Worm (Caenorhabditis elegans): ENCODE measurements around the gene gldi-3.

gldi-3 gene

ce11 chrII:9283668-9284357 is 3.9 kb upstream of the gldi-3 start (continued):
- no peak for TF ChIP-seq lin-35 (GFP tag; optimal IDR thresholded peaks at IDR 0.05)
- 0 out of 2 replicates have a peak, but pooled peaks have one; percentile 34 for TF ChIP-seq Y56A3A.18 (GFP tag; IDR thresholded peaks at IDR 0.05)
- TF ChIP-seq ztf-6 (GFP tag; IDR thresholded peaks at IDR 0.05), result no peak
- no peak for TF ChIP-seq K12H6.12 (tag; optimal IDR thresholded peaks at IDR 0.05)
- no peak for TF ChIP-seq attf-3 (GFP tag; conservative IDR thresholded peaks at IDR 0.05)
- TF ChIP-seq egrh-3 (GFP tag; IDR thresholded peaks at IDR 0.05), result no peak
- peak; percentile 42 for TF ChIP-seq ama-1 (optimal IDR thresholded peaks at IDR 0.05)
- TF ChIP-seq ama-1 (GFP tag; optimal IDR thresholded peaks at IDR 0.05), result no peak
- TF ChIP-seq madf-3 (GFP tag; IDR thresholded peaks at IDR 0.05), result no peak
- no peak for TF ChIP-seq B0035.1 (tag; optimal IDR thresholded peaks at IDR 0.05)
- TF ChIP-seq egl-44 (GFP tag; IDR thresholded peaks at IDR 0.05), result peak; percentile 63
- TF ChIP-seq rcor-1 (GFP tag; IDR thresholded peaks at IDR 0.05), result no peak
- TF ChIP-seq dpff-1 (tag; optimal IDR thresholded peaks at IDR 0.05), result no peak
- TF ChIP-seq Y79H2A.3 (GFP tag; conservative IDR thresholded peaks at IDR 0.05), result no peak
- no peak for TF ChIP-seq rpc-1 (optimal IDR thresholded peaks at IDR 0.05)
- TF ChIP-seq rpc-1 (tag; optimal IDR thresholded peaks at IDR 0.05), result no peak
- no peak for TF ChIP-seq T26A5.8 (tag; optimal IDR thresholded peaks at IDR 0.05)
- peak; percentile 68 for TF ChIP-seq somi-1 (GFP tag; optimal IDR thresholded peaks at IDR 0.05)
- TF ChIP-seq unc-130 (GFP tag; optimal IDR thresholded peaks at IDR 0.05), result no peak
- TF ChIP-seq lin-40 (tag; optimal IDR thresholded peaks at IDR 0.05), result peak; percentile 42

ce11 chrII:9282787-9283186 is 2.9 kb upstream of the gldi-3 start:
- peak; percentile 89 for TF ChIP-seq dox-1 (GFP tag; IDR thresholded peaks at IDR 0.05)
- TF ChIP-seq unc-62 (GFP tag; optimal IDR thresholded peaks at IDR 0.05), result peak; percentile 63
- peak; percentile 85 for TF ChIP-seq atf-7 (tag; optimal IDR thresholded peaks at IDR 0.05)
- no peak for TF ChIP-seq nhr-179 (tag; optimal IDR thresholded peaks at IDR 0.05)
- TF ChIP-seq ama-1 (optimal IDR thresholded peaks at IDR 0.05), result peak; percentile 33
- TF ChIP-seq ama-1 (GFP tag; optimal IDR thresholded peaks at IDR 0.05), result peak in 1 of 2 experiments; percentile 50
- peak; percentile 28 for TF ChIP-seq ztf-3 (GFP tag; optimal IDR thresholded peaks at IDR 0.05)
- TF ChIP-seq Y53G8AR.9 (GFP tag; conservative IDR thresholded peaks at IDR 0.05), result peak; percentile 81
- TF ChIP-seq ceh-40 (GFP tag; IDR thresholded peaks at IDR 0.05), result no peak
- TF ChIP-seq egl-44 (GFP tag; IDR thresholded peaks at IDR 0.05), result 0 out of 2 replicates have a peak, but pooled peaks have one; percentile 67
- TF ChIP-seq K11D2.4 (GFP tag; IDR thresholded peaks at IDR 0.05), result peak; percentile 65; the same call in 1 of the 2 replicates
- peak; percentile 42 for TF ChIP-seq gei-17 (GFP tag; optimal IDR thresholded peaks at IDR 0.05)
- TF ChIP-seq B0019.2 (GFP tag; conservative IDR thresholded peaks at IDR 0.05), result no peak
- TF ChIP-seq B0336.3 (GFP tag; IDR thresholded peaks at IDR 0.05), result peak; percentile 84; the same call in 1 of the 2 replicates
- TF ChIP-seq F22D6.2 (tag; optimal IDR thresholded peaks at IDR 0.05), result peak; percentile 34
- peak; percentile 87 for TF ChIP-seq ZK185.1 (tag; optimal IDR thresholded peaks at IDR 0.05; ENCODE audit: poor library complexity, severe bottlenecking)
- peak; percentile 70; the same call in 1 of the 2 replicates for TF ChIP-seq pbrm-1 (GFP tag; IDR thresholded peaks at IDR 0.05)
- peak; percentile 44 for TF ChIP-seq tlf-1 (GFP tag; optimal IDR thresholded peaks at IDR 0.05)
- TF ChIP-seq F23B12.7 (tag; optimal IDR thresholded peaks at IDR 0.05; ENCODE audit: insufficient read depth), result no peak
- peak; percentile 65 for TF ChIP-seq repo-1 (tag; optimal IDR thresholded peaks at IDR 0.05)
- peak; percentile 67 for TF ChIP-seq lin-54 (GFP tag; optimal IDR thresholded peaks at IDR 0.05)
- TF ChIP-seq Y56A3A.18 (GFP tag; IDR thresholded peaks at IDR 0.05), result 0 out of 2 replicates have a peak, but pooled peaks have one; percentile 31
- no peak for TF ChIP-seq F49E8.2 (tag; optimal IDR thresholded peaks at IDR 0.05; ENCODE audit: insufficient read depth)
- TF ChIP-seq ets-4 (GFP tag; optimal IDR thresholded peaks at IDR 0.05), result peak; percentile 85
- TF ChIP-seq F52B5.7 (tag; optimal IDR thresholded peaks at IDR 0.05), result peak; percentile 42
- TF ChIP-seq hmg-1.2 (GFP tag; IDR thresholded peaks at IDR 0.05), result peak; percentile 88
- peak; percentile 82 for TF ChIP-seq attf-5 (GFP tag; optimal IDR thresholded peaks at IDR 0.05)
- peak; percentile 66 for TF ChIP-seq C06A6.2 (GFP tag; conservative IDR thresholded peaks at IDR 0.05)
- TF ChIP-seq fkh-3 (tag; optimal IDR thresholded peaks at IDR 0.05), result no peak
- peak; percentile 63 for TF ChIP-seq lin-26 (GFP tag; IDR thresholded peaks at IDR 0.05)
- TF ChIP-seq B0035.1 (tag; optimal IDR thresholded peaks at IDR 0.05), result peak; percentile 56
- no peak for TF ChIP-seq Y79H2A.3 (GFP tag; conservative IDR thresholded peaks at IDR 0.05)
- 0 out of 2 replicates have a peak, but pooled peaks have one; percentile 6 for TF ChIP-seq lir-1 (GFP tag; conservative IDR thresholded peaks at IDR 0.05)
